Worm (Caenorhabditis elegans): ENCODE measurements around the gene T14E8.2.

T14E8.2 gene

ce11 chrX:6583385-6583784, 40.6 kb downstream of the T14E8.2 start (continued):
- TF ChIP-seq F39B2.1 (GFP tag; IDR thresholded peaks at IDR 0.05) = no peak
- no peak for TF ChIP-seq T07F8.4 (tag; optimal IDR thresholded peaks at IDR 0.05)
- no peak for TF ChIP-seq attf-6 (GFP tag; IDR thresholded peaks at IDR 0.05)
- no peak for TF ChIP-seq hmg-20 (GFP tag; IDR thresholded peaks at IDR 0.05)
- no peak for TF ChIP-seq C17E4.6 (GFP tag; IDR thresholded peaks at IDR 0.05)
- no peak for TF ChIP-seq ztf-25 (GFP tag; IDR thresholded peaks at IDR 0.05)

- no peak for TF ChIP-seq nfya-1 (tag; optimal IDR thresholded peaks at IDR 0.05; ENCODE audit: borderline replicate concordance, insufficient read depth)
- no peak for TF ChIP-seq ekl-4 (GFP tag; IDR thresholded peaks at IDR 0.05)
- no peak for TF ChIP-seq nhr-27 (tag; optimal IDR thresholded peaks at IDR 0.05)
Observed at ce11 chrX:6588495-6588894, 45.7 kb downstream of the T14E8.2 start, which contains the start of gene fbxl-4. fbxl-4 (plus strand) TSS chrX:6588795.

DNA sequence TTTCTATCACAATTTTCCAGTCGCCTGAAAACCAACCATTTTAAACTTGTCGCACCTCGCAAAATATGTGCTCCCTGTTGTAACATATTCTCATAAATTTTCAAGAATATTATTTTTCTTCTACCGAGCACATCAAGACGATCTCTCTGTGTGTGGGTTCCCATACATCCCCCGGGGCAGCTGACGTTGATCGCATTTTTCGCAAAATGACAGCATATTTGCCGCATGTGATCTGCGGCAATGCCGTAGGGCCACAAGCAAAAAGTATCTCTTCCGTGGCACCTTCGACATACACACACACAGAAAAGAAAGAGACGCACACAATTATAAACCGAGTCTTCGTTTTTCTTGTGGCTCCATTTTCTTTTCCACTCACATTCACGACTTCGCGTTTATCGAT, 48.9 kb downstream of the T14E8.2 start:
- no peak for TF ChIP-seq cebp-2 (GFP tag; IDR thresholded peaks at IDR 0.05)
- no peak for TF ChIP-seq F22D6.2 (tag; optimal IDR thresholded peaks at IDR 0.05)
- no peak for TF ChIP-seq attf-3 (GFP tag; conservative IDR thresholded peaks at IDR 0.05)
- no peak for TF ChIP-seq madf-6 (GFP tag; IDR thresholded peaks at IDR 0.05)
- TF ChIP-seq nhr-120 (GFP tag; IDR thresholded peaks at IDR 0.05) = no peak
- no peak for TF ChIP-seq Y53G8AR.9 (GFP tag; conservative IDR thresholded peaks at IDR 0.05)
- TF ChIP-seq lin-40 (tag; optimal IDR thresholded peaks at IDR 0.05) = no peak
- no peak for TF ChIP-seq fkh-3 (tag; optimal IDR thresholded peaks at IDR 0.05)
- TF ChIP-seq egl-18 (GFP tag; IDR thresholded peaks at IDR 0.05) = no peak
- TF ChIP-seq hmg-1.2 (GFP tag; IDR thresholded peaks at IDR 0.05) = no peak
- TF ChIP-seq Y95B8A.8 (GFP tag; IDR thresholded peaks at IDR 0.05) = no peak
- no peak for TF ChIP-seq nfyb-1 (GFP tag; IDR thresholded peaks at IDR 0.05)

DNA sequence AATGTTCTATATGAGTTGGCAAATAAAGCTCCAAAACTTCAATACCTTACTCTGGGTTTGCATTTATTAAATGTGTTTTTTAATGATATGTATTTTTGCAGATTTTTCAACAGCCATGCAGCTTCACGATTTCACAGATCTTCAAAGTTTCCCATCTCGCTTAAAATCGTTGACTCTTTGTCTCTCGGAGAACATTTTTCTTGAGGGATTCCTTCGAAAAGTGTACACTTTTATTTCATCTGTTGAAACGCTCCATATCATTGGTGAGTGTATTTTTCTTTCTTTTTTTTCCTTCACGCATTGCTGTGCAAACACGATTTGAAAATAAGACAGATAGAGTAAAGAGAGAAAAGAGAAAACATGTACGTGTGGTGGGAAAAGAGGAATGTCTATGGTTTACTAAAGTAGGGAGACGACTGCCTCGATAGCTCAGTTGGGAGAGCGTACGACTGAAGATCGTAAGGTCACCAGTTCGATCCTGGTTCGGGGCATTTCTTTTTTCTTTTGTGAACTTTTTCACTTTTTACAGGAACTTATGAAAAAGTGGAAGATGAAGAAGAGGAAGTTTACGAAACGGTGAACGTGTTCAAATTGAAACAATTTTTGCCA, 50.5 kb downstream of the T14E8.2 start:
- TF ChIP-seq zim-3 (tag; optimal IDR thresholded peaks at IDR 0.05) (peak; percentile 77), rpc-1 (optimal IDR thresholded peaks at IDR 0.05) (peak; percentile 95), rpc-1 (tag; optimal IDR thresholded peaks at IDR 0.05) (peak; percentile 98), nhr-80 (tag; optimal IDR thresholded peaks at IDR 0.05) (peak; percentile 32), T07F8.4 (tag; optimal IDR thresholded peaks at IDR 0.05) (peak; percentile 69), lag-1 (GFP tag; IDR thresholded peaks at IDR 0.05) (no peak), ama-1 (optimal IDR thresholded peaks at IDR 0.05) (no peak), ama-1 (GFP tag; optimal IDR thresholded peaks at IDR 0.05) (peak; percentile 71 to 89), ceh-58 (GFP tag; IDR thresholded peaks at IDR 0.05) (no peak), F52B5.7 (tag; optimal IDR thresholded peaks at IDR 0.05) (no peak), madf-8 (GFP tag; conservative IDR thresholded peaks at IDR 0.05) (no peak), F57A8.1 (GFP tag; optimal IDR thresholded peaks at IDR 0.05) (peak; percentile 62), B0019.2 (GFP tag; conservative IDR thresholded peaks at IDR 0.05) (0 out of 2 replicates have a peak, but pooled peaks have one; percentile 33), tlf-1 (GFP tag; optimal IDR thresholded peaks at IDR 0.05) (peak; percentile 21), atf-7 (tag; optimal IDR thresholded peaks at IDR 0.05) (peak; percentile 52), hmg-20 (GFP tag; IDR thresholded peaks at IDR 0.05) (peak; percentile 86), hsf-1 (GFP tag; IDR thresholded peaks at IDR 0.05) (peak; percentile 47; the same call in 1 of the 2 replicates), nhr-90 (tag; optimal IDR thresholded peaks at IDR 0.05) (peak; percentile 87), madf-3 (GFP tag; IDR thresholded peaks at IDR 0.05) (peak; percentile 12; the same call in 1 of the 2 replicates), D2030.7 (GFP tag; IDR thresholded peaks at IDR 0.05) (peak; percentile 68), ztf-6 (GFP tag; IDR thresholded peaks at IDR 0.05) (0 out of 2 replicates have a peak, but pooled peaks have one; percentile 42), K11D2.4 (GFP tag; IDR thresholded peaks at IDR 0.05) (peak; percentile 71), lin-35 (GFP tag; optimal IDR thresholded peaks at IDR 0.05) (peak in 2 of 3 experiments; percentile 12 to 75), ceh-40 (GFP tag; IDR thresholded peaks at IDR 0.05) (peak; percentile 83; the same call in 1 of the 2 replicates), dpff-1 (tag; optimal IDR thresholded peaks at IDR 0.05) (peak; percentile 32), hlh-26 (GFP tag; conservative IDR thresholded peaks at IDR 0.05) (no peak), attf-6 (GFP tag; IDR thresholded peaks at IDR 0.05) (no peak), madf-6 (GFP tag; IDR thresholded peaks at IDR 0.05) (no peak), cebp-2 (GFP tag; IDR thresholded peaks at IDR 0.05) (0 out of 2 replicates have a peak, but pooled peaks have one; percentile 85)

Measured in whole organism, young adult.